Worm (Caenorhabditis elegans) whole organism, L4 larva: ENCODE data around the gene tni-3.

Experiments used
- ama-1 ChIP-seq: fragments of 150-350 bp; optimal IDR thresholded peaks from 2 replicates; lab custom pipeline; 2014; ENCODE audit warnings: inconsistent platforms, mixed read lengths
- ceh-32 ChIP-seq: sonication (generic microtip); optimal IDR thresholded peaks from 2 replicates; lab custom pipeline; 2016; ENCODE audit warnings: mild to moderate bottlenecking, missing genetic modification characterization, missing compliant biosample characterization; ENCODE audit not compliant: poor library complexity
- ces-1 ChIP-seq: fragments of 150-350 bp; sonication (generic microtip); optimal IDR thresholded peaks from 4 replicates; lab custom pipeline; 2014; ENCODE audit warnings: missing biosample characterization, missing genetic modification reagents, missing genetic modification characterization
- dmd-9 ChIP-seq: fragments of 200-800 bp; sonication (Bioruptor generic); IDR thresholded peaks from 2 replicates; pipeline ENCODE4 v1.3.6; 2022; ENCODE audit warnings: missing genetic modification reagents, missing genetic modification characterization, missing compliant biosample characterization
- lir-3 ChIP-seq: sonication (generic microtip); optimal IDR thresholded peaks from 2 replicates; lab custom pipeline; 2016; ENCODE audit warnings: mild to moderate bottlenecking, missing genetic modification characterization, missing compliant biosample characterization
- nhr-10 ChIP-seq: fragments of 150-350 bp; optimal IDR thresholded peaks from 2 replicates; lab custom pipeline; 2014; ENCODE audit warnings: missing biosample characterization, missing genetic modification characterization
- nhr-6 ChIP-seq: fragments of 150-350 bp; optimal IDR thresholded peaks from 2 replicates; lab custom pipeline; 2014; ENCODE audit warnings: missing biosample characterization, missing genetic modification characterization
- nhr-76 ChIP-seq: fragments of 150-350 bp; optimal IDR thresholded peaks from 2 replicates; lab custom pipeline; 2014; ENCODE audit warnings: missing biosample characterization, missing genetic modification characterization
- nhr-77 ChIP-seq: fragments of 150-350 bp; optimal IDR thresholded peaks from 2 replicates; lab custom pipeline; 2014; ENCODE audit warnings: missing biosample characterization, missing genetic modification characterization
- skn-1 ChIP-seq: fragments of 150-350 bp; optimal IDR thresholded peaks from 2 replicates; lab custom pipeline; 2014; ENCODE audit warnings: missing biosample characterization, missing genetic modification characterization
- unc-39 ChIP-seq: sonication (generic microtip); optimal IDR thresholded peaks from 2 replicates; lab custom pipeline; 2017; ENCODE audit warnings: missing biosample characterization, missing genetic modification characterization
- ztf-11 ChIP-seq: fragments of 150-350 bp; optimal IDR thresholded peaks from 2 replicates; lab custom pipeline; 2014; ENCODE audit warnings: missing biosample characterization, missing genetic modification characterization

DNA sequence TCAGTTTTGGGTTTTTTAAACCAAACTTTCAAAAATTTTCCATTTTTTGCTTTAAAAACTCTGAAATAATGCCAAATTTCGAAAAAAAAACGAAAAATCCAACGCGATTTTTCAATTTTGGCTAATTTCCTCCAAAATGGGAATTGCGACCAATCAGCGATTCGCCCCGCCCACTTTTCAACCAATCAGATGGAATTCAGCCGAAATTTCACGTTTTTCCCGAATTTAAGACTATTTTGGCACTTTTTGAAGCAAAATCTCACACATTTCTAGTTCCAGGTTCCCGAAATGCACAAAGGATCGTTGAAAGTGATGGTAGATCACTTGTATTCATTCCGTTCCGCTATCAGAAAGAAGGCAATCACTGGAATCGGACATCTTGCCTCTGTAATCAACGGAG, 30.1 kb downstream of the tni-3 start:
- TF ChIP-seq ces-1 (GFP tag; lab: Kevin White, UChicago) (no peak), lir-3 (no peak), nhr-6 (tag; lab: Kevin White, UChicago) (no peak), nhr-77 (no peak), ceh-32 (tag; lab: Kevin White, UChicago) (no peak), skn-1 (tag; lab: Kevin White, UChicago) (no peak), ama-1 (lab: Kevin White, UChicago) (no peak), unc-39 (no peak), nhr-76 (tag; lab: Kevin White, UChicago) (no peak), nhr-10 (tag; lab: Kevin White, UChicago) (no peak), dmd-9 (no peak), ztf-11 (no peak)
